Worm (Caenorhabditis elegans) whole organism, dauer: ENCODE results near the gene klo-2.
"Not testable (repeated sequence)": the region's sequence is repeated elsewhere in the genome, so short reads cannot be mapped to it uniquely, and the experiment has no call there.

Experiments used
- unc-62 ChIP-seq: sonication (generic microtip); optimal IDR thresholded peaks from 2 replicates; lab custom pipeline; 2017; ENCODE audit warnings: missing biosample characterization, missing genetic modification reagents, missing genetic modification characterization

The klo-2 gene

DNA sequence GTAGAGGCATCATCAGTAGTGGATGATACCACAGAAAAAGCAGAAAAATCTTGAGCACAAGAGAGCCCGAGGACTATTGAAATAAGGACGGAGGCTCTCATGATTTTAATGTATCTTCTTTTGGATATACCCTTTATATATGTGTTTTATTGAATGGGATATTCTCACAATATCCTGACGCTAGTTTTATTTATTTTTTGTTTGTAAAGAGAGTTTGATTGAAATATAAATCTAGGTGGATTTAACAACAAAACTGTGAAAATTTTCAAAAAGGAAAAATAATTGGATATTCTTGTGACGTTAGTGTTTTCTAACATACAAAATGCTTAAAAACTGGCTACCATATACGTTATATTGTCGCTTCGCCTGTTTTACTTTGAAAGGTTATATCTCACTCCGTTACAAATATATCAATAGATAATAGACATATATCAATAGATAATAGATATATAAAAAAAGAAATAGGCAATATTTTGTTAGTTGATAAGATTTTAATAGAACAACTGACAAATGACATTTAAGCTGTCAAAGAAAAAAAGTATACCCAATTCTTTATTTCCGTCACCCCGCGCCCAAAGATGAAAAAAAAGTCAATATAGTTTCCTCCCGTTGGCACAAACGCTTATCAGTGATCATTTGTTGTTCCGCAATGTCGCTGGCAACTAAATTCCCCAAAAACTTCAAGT, at the start of gene klo-2, which contains the start of gene E02H9.7:
TSS of gene klo-2 (plus strand) at position 636 of the 686 bp plus-strand sequence.
TSS of gene E02H9.7 (minus strand) at position 101 of the 686 bp plus-strand sequence.
- TF ChIP-seq unc-62 (GFP tag; lab: Kevin White, UChicago), result no peak

DNA sequence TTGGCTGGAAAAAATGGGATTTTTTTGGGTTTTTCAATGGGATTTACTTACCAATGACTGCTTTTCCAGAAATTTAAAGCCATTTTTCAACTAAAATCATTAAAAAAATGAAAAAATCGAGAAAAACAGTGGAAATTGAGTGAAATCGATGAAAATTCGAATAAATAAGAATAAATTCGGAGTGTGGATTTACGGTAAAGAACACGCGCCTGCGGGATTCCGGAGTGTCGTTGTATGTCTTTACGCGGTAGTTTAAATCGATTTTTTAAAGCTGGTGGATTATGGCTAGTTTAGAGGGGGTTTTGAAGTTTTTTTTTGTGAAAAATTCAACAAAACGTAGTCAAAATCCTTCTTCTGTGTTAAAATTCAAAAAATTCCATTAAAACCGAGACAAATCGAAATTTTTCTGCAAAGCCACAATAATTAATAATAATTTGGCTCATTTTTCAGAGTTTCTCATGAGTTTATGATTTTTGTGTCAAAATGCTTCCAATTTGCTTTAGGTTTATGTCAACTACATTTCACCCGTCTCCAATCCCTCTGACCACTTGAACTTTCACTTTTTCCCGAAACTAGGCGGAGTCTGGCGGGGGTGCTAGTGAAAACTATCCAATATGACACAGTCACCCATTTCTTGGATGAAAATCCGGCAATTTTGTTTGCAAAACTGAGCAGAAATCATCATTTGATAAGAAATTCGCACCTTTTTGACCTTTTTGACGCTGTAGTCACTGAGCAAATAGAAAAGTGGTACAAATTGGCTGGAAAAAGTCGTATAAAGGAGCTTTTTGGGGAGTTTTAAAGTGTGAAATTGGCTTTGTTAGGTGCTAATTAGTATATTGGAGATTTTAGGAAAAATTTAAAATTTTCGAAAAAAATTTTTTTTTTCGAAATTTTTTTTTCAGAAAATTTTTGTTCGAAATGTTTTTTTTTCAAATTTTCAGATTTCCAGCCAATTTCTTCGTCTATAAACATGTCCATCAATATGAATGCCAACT, 44.6 kb upstream of the klo-2 start, which contains the start of the genes cic-1 and strm-1:
TSS of gene cic-1 (minus strand) at position 96 of the 998 bp plus-strand sequence.
TSS of gene strm-1 (plus strand) at position 945 of the 998 bp plus-strand sequence.
- TF ChIP-seq unc-62 (GFP tag; lab: Kevin White, UChicago), result no peak

DNA sequence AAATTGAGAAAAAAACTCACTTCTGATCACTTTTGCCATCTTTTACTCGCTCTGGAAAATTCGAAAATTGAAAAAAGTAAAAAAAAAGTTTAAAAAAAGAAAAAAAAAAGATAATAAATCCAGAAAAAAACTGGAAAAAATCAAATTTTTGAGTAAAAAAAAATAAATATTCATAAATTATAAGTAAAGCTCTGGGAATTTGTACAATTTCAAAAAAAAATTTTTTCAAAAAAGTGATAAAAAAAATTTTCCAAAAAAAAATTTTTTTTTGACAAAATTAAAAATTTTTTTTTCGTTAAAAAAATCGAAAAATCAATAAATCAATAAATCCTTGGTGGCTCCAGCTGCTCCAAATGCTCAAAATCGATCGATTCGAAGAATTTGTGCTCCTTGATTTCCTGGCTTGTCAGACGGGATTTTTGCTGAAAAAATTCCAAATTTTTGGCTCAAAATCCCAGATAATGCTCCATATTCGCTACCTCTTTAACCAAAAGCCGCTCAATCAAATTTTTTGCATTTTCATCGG, 35.0 kb upstream of the klo-2 start, which contains the start of gene mrpl-30:
TSS of gene mrpl-30 (minus strand) at position 51 of the 526 bp plus-strand sequence.
- TF ChIP-seq unc-62 (GFP tag; lab: Kevin White, UChicago), result no peak

DNA sequence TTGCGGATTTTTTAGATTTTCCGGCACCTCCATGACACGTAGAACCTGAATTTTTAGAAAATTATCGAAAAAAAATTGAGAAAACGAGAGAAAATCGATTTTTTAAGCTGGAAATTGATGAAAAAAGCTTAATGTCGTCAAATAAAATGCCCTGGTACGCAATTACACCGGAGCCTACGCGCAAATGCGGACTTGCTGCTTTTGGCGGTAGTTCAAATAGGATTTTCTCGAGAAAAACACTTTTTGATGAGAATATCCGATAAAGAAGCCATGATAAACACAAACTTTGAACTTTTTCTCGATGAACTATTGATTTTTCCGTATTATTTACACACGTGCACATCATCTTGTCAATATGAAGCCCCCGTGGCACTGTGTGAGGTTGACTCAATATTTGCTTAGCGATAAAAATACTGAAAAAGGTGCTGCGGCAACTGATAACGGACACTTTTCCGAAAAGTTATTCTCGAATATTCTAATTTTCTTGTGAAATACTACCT, 27.8 kb upstream of the klo-2 start, which contains the start of the genes W04B5.5 and W04B5.3:
TSS of gene W04B5.5 (minus strand) at position 51 of the 500 bp plus-strand sequence.
TSS of gene W04B5.3 (plus strand) at position 356 of the 500 bp plus-strand sequence.
- no peak for TF ChIP-seq unc-62 (GFP tag; lab: Kevin White, UChicago)

DNA sequence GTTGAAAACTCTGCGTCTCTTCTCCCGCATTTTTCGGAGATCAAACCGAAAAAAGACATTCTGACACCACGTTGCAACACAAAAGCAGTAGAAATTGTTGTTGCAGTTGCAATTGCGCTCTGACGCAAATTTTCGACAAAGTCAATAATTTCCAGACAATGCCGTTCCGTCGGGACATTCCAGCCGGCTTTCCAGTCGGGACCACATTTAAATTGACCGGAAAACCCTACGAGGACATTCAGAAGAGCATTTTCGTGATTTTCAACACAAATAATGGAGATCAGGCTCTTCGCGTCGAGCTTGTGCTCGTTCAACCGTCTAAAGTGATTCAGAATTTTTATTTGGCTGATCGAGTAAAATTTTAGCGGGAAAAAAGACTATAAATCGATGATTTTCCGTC, 27.0 kb upstream of the klo-2 start:
- TF ChIP-seq unc-62 (GFP tag; lab: Kevin White, UChicago), result no peak

DNA sequence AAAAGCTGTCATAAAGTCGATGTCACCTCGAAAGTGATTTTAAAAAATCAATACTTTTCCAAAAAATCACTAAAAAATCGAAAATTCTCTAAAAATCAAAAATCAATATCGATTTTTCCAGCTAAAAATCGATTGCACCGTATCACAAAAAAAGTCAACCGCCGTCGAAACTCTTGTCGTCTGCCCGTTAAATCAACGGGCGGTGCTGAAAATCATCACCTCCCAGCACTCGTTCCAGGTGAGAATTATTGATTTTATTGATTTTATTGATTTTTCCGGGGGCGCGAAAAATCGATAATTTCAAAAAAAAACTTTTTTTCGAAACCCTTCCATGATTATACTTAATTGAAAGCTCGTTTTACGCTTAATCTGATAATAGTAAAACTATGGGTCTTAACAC, 26.5 kb upstream of the klo-2 start:
- no peak for TF ChIP-seq unc-62 (GFP tag; lab: Kevin White, UChicago)

DNA sequence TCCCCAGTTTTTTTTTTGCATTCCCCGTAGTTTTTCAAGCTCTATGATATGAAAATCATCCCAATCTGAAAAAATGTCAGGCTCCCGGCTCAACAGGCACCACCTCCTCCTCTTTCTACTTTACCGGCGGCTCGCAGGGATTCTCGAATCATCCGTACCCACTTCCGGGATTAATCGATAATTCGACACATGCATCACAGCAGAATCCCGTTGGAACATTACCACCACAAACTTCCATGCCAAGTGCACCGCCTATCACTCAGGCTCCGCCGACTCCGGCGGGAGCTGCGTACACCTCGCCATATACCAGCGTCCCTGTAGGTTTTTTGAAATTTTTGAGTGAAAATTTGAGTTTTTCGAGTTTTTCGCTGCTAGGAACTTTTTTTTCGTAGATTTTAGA, 24.8 kb upstream of the klo-2 start:
- no peak for TF ChIP-seq unc-62 (GFP tag; lab: Kevin White, UChicago)

DNA sequence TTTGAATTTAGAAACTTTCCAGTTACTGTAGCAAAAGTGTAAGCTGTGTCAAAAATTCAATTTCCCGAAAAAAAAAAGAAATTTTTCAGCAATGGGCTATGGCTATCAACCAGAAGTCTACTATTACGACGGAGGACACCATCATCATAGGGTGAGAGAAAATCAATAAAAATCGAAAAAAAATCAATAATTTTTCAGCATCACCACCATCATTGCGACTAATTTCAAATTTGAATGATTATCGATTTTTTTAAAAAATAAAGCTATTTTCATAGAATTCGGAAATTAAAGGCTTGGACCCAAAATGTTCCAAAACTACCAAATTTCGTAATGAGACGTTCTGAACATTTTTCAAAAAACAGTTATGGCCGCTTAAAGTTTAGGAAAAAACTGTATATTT, 22.4 kb upstream of the klo-2 start:
- no peak for TF ChIP-seq unc-62 (GFP tag; lab: Kevin White, UChicago)

DNA sequence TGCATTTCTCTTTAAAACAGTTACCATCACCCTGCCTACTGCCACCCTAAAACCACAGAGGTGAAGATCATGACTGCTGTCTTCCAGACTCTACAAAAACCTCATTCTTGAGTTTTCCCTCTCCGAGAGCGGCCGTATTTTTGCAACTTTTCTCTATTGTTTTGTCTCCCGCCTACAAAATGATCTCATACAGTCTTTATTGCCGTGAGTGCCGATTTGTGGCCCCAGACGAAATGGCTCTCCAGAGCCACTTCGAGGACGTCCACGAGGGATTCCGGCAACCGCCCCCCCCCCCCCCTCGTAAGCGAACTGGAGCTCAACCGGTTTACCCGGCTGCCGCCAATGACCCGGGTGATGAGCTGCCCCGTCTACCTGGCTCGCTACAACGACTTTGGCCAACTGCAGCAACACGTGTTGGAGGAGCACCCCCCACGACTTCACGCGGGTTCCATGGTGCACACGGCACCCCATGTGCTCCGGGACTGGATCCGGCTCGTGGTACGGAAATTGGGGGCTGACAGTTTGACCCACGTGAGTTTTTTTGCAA, 21.2 kb upstream of the klo-2 start:
- no peak for TF ChIP-seq unc-62 (GFP tag; lab: Kevin White, UChicago)

DNA sequence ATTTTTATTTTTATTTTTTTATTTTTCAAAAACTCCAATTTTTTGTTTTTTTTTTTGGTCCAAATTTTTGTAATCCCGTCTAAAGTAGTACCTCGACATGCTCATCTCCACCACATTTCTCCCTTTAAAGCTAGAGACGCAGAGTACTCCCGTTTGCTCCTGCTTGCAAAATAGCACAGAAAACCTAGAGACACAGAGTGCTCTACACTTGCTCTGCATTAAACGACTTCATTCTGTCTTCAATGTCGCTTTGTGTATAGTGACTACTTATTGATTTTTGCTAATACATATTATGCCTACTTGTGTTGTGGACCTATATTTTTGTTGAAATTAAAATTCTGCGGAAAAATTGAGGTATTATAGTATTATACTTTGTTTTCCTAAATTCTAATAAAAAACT, 19.9 kb upstream of the klo-2 start, which contains the start of gene W04B5.8:
TSS of gene W04B5.8 (plus strand) at position 195 of the 400 bp plus-strand sequence.
- no peak for TF ChIP-seq unc-62 (GFP tag; lab: Kevin White, UChicago)

DNA sequence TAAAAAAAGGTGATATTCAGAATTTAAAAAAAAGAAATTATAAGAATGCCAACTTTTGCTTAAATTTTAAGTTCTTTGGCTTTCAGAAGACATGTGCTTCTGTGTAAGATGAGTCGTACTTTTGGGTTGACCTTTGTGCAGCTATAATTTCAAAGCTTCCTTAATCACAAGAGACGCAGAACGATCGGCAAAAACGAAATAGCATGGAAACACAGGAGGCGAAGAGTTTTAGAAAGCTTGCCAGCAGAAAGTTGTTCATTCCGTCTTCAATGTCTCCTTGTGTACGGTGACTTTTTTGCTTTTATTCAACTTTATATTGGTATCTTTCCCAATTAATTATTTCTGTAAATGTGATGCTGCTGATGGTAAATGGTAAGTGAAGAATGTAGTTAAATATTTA, 13.1 kb upstream of the klo-2 start:
- TF ChIP-seq unc-62 (GFP tag; lab: Kevin White, UChicago), result no peak

DNA sequence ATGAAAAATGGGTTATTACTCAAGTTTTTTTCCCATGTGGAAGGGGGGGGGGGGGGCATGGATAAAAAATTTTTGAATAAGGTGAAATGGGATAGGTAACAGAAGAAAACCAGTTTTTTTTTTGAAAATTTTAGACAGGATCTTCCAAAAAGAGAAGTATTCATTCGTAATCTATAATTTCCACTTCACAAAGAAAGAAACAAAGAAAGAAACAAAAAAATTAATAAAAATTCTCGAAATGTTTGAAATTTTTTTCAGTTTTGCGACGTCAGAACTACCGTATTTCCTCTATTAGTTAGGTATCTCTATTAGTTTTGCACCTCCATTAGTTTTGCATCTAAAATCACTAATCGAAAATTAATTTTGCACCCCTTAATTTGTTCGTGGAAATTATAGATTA, 10.6 kb upstream of the klo-2 start, which contains the start of gene W04B5.6:
TSS of gene W04B5.6 (minus strand) at position 101 of the 400 bp plus-strand sequence.
- TF ChIP-seq unc-62 (GFP tag; lab: Kevin White, UChicago), result not testable (repeated sequence)

DNA sequence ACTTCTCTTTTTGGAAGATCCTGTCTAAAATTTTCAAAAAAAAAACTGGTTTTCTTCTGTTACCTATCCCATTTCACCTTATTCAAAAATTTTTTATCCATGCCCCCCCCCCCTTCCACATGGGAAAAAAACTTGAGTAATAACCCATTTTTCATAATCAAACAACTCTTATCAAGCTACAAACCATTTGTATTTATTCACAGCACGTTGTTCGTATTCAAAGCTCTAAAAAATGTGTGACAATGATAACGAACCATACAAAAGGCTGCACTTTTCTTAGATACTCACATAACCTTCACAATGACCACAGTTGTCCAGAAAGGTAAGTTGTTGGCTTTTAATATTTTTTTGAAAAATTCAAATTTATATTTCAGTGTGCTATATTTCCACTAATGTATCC, 10.2 kb upstream of the klo-2 start, which contains the start of gene E02H9.6:
TSS of gene E02H9.6 (plus strand) at position 301 of the 400 bp plus-strand sequence.
- not testable (repeated sequence) for TF ChIP-seq unc-62 (GFP tag; lab: Kevin White, UChicago)

DNA sequence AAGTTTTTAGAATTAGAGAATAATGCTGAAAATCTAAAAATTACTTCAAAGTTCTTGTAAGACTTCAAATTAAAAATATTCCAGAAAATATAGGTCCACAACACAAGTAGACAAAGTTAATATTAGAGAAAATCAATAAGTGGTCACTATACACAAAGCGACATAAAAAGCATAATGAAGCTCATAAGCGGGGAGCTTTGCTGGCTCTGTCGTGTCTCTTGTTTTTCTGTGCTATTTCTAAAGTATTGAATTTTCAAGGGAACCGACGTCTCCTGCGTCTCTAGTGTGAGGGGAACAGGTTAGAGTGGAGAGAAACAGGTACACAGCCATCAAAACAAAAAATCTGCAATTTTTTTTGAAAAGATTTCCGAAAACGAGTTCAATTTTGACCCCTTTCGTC, 7.5 kb upstream of the klo-2 start, which contains the start of gene E02H9.13:
TSS of gene E02H9.13 (minus strand) at position 199 of the 400 bp plus-strand sequence.
- no peak for TF ChIP-seq unc-62 (GFP tag; lab: Kevin White, UChicago)
